Worm (Caenorhabditis elegans) whole organism, midembryonic: ENCODE results near the gene sre-20.

Experiments used
- T22C8.4 ChIP-seq: fragments of 200-800 bp; sonication (Bioruptor generic); IDR thresholded peaks from 2 replicates; pipeline ENCODE4 v1.3.6; 2022; ENCODE audit warnings: missing genetic modification characterization, missing compliant biosample characterization
- cog-1 ChIP-seq: sonication (generic microtip); optimal IDR thresholded peaks from 2 replicates; lab custom pipeline; 2016; ENCODE audit warnings: missing genetic modification characterization, missing compliant biosample characterization
- flt-1 ChIP-seq: fragments of 200-800 bp; sonication (Bioruptor generic); IDR thresholded peaks from 2 replicates; pipeline ENCODE4 v1.3.6; 2022; ENCODE audit warnings: missing genetic modification characterization, missing compliant biosample characterization
- klf-2 ChIP-seq: fragments of 200-800 bp; sonication (Bioruptor generic); conservative IDR thresholded peaks from 2 replicates; pipeline ENCODE4 v1.3.6; 2022; ENCODE audit warnings: missing genetic modification reagents, missing genetic modification characterization, missing compliant biosample characterization
- med-1 ChIP-seq: sonication (generic microtip); optimal IDR thresholded peaks from 2 replicates; lab custom pipeline; 2017; ENCODE audit warnings: missing genetic modification characterization, mild to moderate bottlenecking, missing compliant biosample characterization, antibody characterized with exemption, missing genetic modification reagents; ENCODE audit not compliant: insufficient read depth
- ref-1 ChIP-seq: fragments of 200-800 bp; sonication (Bioruptor generic); conservative IDR thresholded peaks from 2 replicates; pipeline ENCODE4 v1.3.6; 2022; ENCODE audit warnings: missing genetic modification reagents, missing genetic modification characterization, missing compliant biosample characterization
- tab-1 ChIP-seq: fragments of 200-800 bp; sonication (Bioruptor generic); IDR thresholded peaks from 2 replicates; pipeline ENCODE4 v1.3.6; 2022; ENCODE audit warnings: missing genetic modification characterization, missing compliant biosample characterization
- ztf-23 ChIP-seq: fragments of 200-800 bp; sonication (Bioruptor generic); IDR thresholded peaks from 2 replicates; pipeline ENCODE4 v1.3.6; 2022; ENCODE audit warnings: missing genetic modification reagents, missing genetic modification characterization, missing compliant biosample characterization

- no peak for TF ChIP-seq klf-2 (GFP tag; lab: Robert Waterston, UW)
- TF ChIP-seq cog-1 (tag; lab: Kevin White, UChicago): no peak
- TF ChIP-seq T22C8.4 (GFP tag; lab: Robert Waterston, UW): no peak
- TF ChIP-seq flt-1: no peak
- no peak for TF ChIP-seq med-1
- no peak for TF ChIP-seq tab-1 (GFP tag; lab: Robert Waterston, UW)
- no peak for TF ChIP-seq ref-1 (GFP tag; lab: Robert Waterston, UW)
- TF ChIP-seq ztf-23: no peak
Measured at ce11 chrV:12797992-12798391, 13.2 kb upstream of the sre-20 start, which contains the start of gene ugt-6.
